Worm (Caenorhabditis elegans) whole organism, late embryonic: ENCODE data around the gene F13D12.3.

Source experiments
- K02D7.2 ChIP-seq: sonication (generic microtip); optimal IDR thresholded peaks from 2 replicates; lab custom pipeline; 2017; ENCODE audit warnings: mild to moderate bottlenecking, missing genetic modification characterization, missing compliant biosample characterization
- dmd-4 ChIP-seq: sonication (generic microtip); optimal IDR thresholded peaks from 2 replicates; lab custom pipeline; 2016; ENCODE audit warnings: borderline replicate concordance, missing genetic modification characterization, missing compliant biosample characterization

DNA sequence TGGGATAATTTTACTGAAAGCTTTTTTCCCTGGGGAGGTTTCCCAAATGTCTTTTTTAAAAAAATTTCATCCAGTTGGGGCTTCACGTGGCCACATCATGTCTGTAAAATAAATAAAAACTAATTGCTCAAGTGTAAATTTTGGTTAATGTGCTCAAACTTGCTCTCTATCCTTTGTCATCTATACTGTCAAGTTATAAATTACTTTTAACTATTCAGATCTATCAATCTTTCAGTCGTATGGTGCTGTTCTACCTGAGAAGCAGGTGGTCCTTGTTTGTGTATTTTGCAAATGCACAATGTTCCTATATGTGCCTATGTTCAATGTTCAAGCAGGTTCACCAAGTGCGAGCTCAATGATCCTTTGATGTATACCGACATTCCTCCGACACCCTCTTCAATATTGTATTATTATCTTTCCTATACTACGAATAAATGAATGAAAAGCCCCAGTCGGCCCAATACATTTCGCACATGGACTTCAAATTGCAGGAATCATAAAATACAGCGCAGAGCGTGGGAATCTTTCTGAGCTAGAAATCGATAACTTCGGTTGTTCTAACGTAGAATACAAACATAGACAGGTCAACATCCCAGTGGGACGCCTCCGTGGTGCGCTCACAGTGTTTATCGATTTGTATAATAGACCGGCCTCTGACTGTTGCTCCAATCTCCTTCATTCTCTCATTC lies 38.9 kb upstream of the F13D12.3 start, which contains the start of the genes sfxn-1.4 and C47D12.4:
- TF ChIP-seq K02D7.2 (tag; lab: Kevin White, UChicago) (no peak), dmd-4 (tag; lab: Kevin White, UChicago) (no peak)
